Worm (Caenorhabditis elegans): Measurements from ENCODE around the gene F59A6.12.

Gene F59A6.12

ce11 chrII:5036128-5036527 lies 24.2 kb upstream of the F59A6.12 start, which contains the start of gene lrr-1:
Gene lrr-1, minus strand, starts transcription at chrII:5036439.
- TF ChIP-seq pros-1 (tag; optimal IDR thresholded peaks at IDR 0.05) (no peak), pha-4 (tag; optimal IDR thresholded peaks at IDR 0.05) (no peak), ets-4 (tag; optimal IDR thresholded peaks at IDR 0.05) (no peak), fkh-10 (GFP tag; optimal IDR thresholded peaks at IDR 0.05) (no peak), che-1 (tag; optimal IDR thresholded peaks at IDR 0.05) (no peak), elt-2 (tag; optimal IDR thresholded peaks at IDR 0.05) (no peak), odd-2 (tag; optimal IDR thresholded peaks at IDR 0.05) (no peak), tbx-2 (tag; optimal IDR thresholded peaks at IDR 0.05) (no peak), ceh-9 (tag; optimal IDR thresholded peaks at IDR 0.05) (no peak), dve-1 (tag; optimal IDR thresholded peaks at IDR 0.05) (no peak), ref-2 (tag; optimal IDR thresholded peaks at IDR 0.05) (no peak), ztf-16 (tag; optimal IDR thresholded peaks at IDR 0.05) (no peak), ceh-24 (tag; optimal IDR thresholded peaks at IDR 0.05) (no peak)

ce11 chrII:5033935-5034334 lies 22.1 kb upstream of the F59A6.12 start, which contains the start of gene F33G12.3:
Gene F33G12.3, minus strand, starts transcription at chrII:5034035.
- TF ChIP-seq npax-4 (tag; optimal IDR thresholded peaks at IDR 0.05), result no peak
- TF ChIP-seq T23F11.4 (GFP tag; optimal IDR thresholded peaks at IDR 0.05), result no peak
- TF ChIP-seq dmd-4 (tag; optimal IDR thresholded peaks at IDR 0.05; ENCODE audit: borderline replicate concordance), result no peak
- no peak for TF ChIP-seq K02D7.2 (tag; optimal IDR thresholded peaks at IDR 0.05)
- TF ChIP-seq pax-1 (tag; optimal IDR thresholded peaks at IDR 0.05), result no peak
- no peak for TF ChIP-seq madf-2 (tag; optimal IDR thresholded peaks at IDR 0.05)
- no peak for TF ChIP-seq unc-42 (tag; optimal IDR thresholded peaks at IDR 0.05)
- no peak for TF ChIP-seq syd-9 (tag; optimal IDR thresholded peaks at IDR 0.05)
- TF ChIP-seq elt-2 (tag; optimal IDR thresholded peaks at IDR 0.05), result no peak
- TF ChIP-seq sox-2 (GFP tag; IDR thresholded peaks at IDR 0.05), result no peak
- no peak for TF ChIP-seq lim-6 (tag; optimal IDR thresholded peaks at IDR 0.05)
- TF ChIP-seq ceh-45 (GFP tag; IDR thresholded peaks at IDR 0.05), result no peak
- TF ChIP-seq ceh-24 (tag; optimal IDR thresholded peaks at IDR 0.05), result no peak
- TF ChIP-seq pqm-1 (tag; optimal IDR thresholded peaks at IDR 0.05), result no peak
- no peak for TF ChIP-seq C08G9.2 (tag; optimal IDR thresholded peaks at IDR 0.05)
- TF ChIP-seq elt-4 (tag; optimal IDR thresholded peaks at IDR 0.05), result no peak

DNA sequence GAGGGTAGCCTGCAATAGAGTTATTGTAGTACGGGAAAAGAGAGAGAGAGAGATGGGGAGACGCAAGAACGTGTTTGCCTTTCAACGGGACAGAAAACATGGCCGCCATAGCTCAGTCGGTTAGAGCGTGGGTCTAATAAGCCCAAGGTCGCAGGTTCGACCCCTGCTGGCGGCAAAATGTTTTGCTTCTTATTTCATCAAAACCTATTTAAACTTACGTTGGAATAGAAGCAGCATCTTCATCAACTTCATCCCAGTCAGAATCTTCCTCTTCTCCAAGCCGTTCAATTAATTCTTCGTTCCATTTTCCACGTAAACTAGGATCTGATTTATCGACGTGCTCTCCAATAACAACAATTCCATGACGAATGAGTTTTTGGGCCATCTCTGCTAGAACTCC lies 20.8 kb upstream of the F59A6.12 start:
- peak; percentile 88 for TF ChIP-seq pha-2 (tag; optimal IDR thresholded peaks at IDR 0.05)
- peak; percentile 75 for TF ChIP-seq ceh-31 (tag; optimal IDR thresholded peaks at IDR 0.05)
- peak; percentile 15 for TF ChIP-seq elt-4 (tag; optimal IDR thresholded peaks at IDR 0.05)
- TF ChIP-seq npax-4 (tag; optimal IDR thresholded peaks at IDR 0.05), result peak; percentile 73
- TF ChIP-seq che-1 (tag; optimal IDR thresholded peaks at IDR 0.05), result peak; percentile 90
- TF ChIP-seq hlh-13 (GFP tag; optimal IDR thresholded peaks at IDR 0.05), result peak; percentile 79
- no peak for TF ChIP-seq pha-4 (tag; optimal IDR thresholded peaks at IDR 0.05)
- peak; percentile 54 for TF ChIP-seq odd-2 (tag; optimal IDR thresholded peaks at IDR 0.05)
- peak; percentile 86 for TF ChIP-seq ztf-16 (tag; optimal IDR thresholded peaks at IDR 0.05)
- TF ChIP-seq eyg-1 (tag; optimal IDR thresholded peaks at IDR 0.05), result peak; percentile 88
- TF ChIP-seq hlh-8 (tag; optimal IDR thresholded peaks at IDR 0.05), result peak; percentile 79
- peak; percentile 88 for TF ChIP-seq pat-9 (tag; optimal IDR thresholded peaks at IDR 0.05)
- peak; percentile 86 for TF ChIP-seq F13H6.1 (tag; optimal IDR thresholded peaks at IDR 0.05)
- peak; percentile 85 for TF ChIP-seq Y22D7AL.16 (tag; optimal IDR thresholded peaks at IDR 0.05)
- TF ChIP-seq madf-2 (tag; optimal IDR thresholded peaks at IDR 0.05), result peak; percentile 81
- no peak for TF ChIP-seq pax-1 (tag; optimal IDR thresholded peaks at IDR 0.05)
- no peak for TF ChIP-seq fkh-10 (GFP tag; optimal IDR thresholded peaks at IDR 0.05)
- peak; percentile 49 for TF ChIP-seq ceh-9 (tag; optimal IDR thresholded peaks at IDR 0.05)
- no peak for TF ChIP-seq ama-1 (optimal IDR thresholded peaks at IDR 0.05)
- peak; percentile 76 for TF ChIP-seq ahr-1 (tag; optimal IDR thresholded peaks at IDR 0.05)
- TF ChIP-seq tbx-2 (tag; optimal IDR thresholded peaks at IDR 0.05), result peak; percentile 85
- peak; percentile 73 for TF ChIP-seq pqm-1 (tag; optimal IDR thresholded peaks at IDR 0.05)
- TF ChIP-seq K09A11.1 (tag; optimal IDR thresholded peaks at IDR 0.05; ENCODE audit: insufficient read depth), result peak; percentile 78
- no peak for TF ChIP-seq nhr-11 (tag; optimal IDR thresholded peaks at IDR 0.05)
- TF ChIP-seq sox-4 (tag; optimal IDR thresholded peaks at IDR 0.05), result peak; percentile 88
- TF ChIP-seq fax-1 (tag; optimal IDR thresholded peaks at IDR 0.05), result peak; percentile 82
- TF ChIP-seq T23F11.4 (GFP tag; optimal IDR thresholded peaks at IDR 0.05), result peak; percentile 77
- TF ChIP-seq hlh-30 (tag; optimal IDR thresholded peaks at IDR 0.05; ENCODE audit: insufficient read depth), result no peak
- peak; percentile 78 for TF ChIP-seq unc-42 (tag; optimal IDR thresholded peaks at IDR 0.05)
- peak; percentile 78 for TF ChIP-seq nfya-1 (tag; optimal IDR thresholded peaks at IDR 0.05)
- TF ChIP-seq ttx-3 (tag; optimal IDR thresholded peaks at IDR 0.05), result peak; percentile 81
- TF ChIP-seq dmd-4 (tag; optimal IDR thresholded peaks at IDR 0.05; ENCODE audit: borderline replicate concordance), result peak; percentile 55
- peak; percentile 100 for TF ChIP-seq elt-2 (tag; optimal IDR thresholded peaks at IDR 0.05)
- peak; percentile 15 for TF ChIP-seq pag-3 (tag; optimal IDR thresholded peaks at IDR 0.05; ENCODE audit: borderline replicate concordance)
- TF ChIP-seq unc-86 (tag; optimal IDR thresholded peaks at IDR 0.05), result peak; percentile 89
- peak; percentile 87 for TF ChIP-seq nhr-232 (tag; optimal IDR thresholded peaks at IDR 0.05)
